Worm (Caenorhabditis elegans): ENCODE measurements around the gene ZK666.4.

The ZK666.4 gene

DNA sequence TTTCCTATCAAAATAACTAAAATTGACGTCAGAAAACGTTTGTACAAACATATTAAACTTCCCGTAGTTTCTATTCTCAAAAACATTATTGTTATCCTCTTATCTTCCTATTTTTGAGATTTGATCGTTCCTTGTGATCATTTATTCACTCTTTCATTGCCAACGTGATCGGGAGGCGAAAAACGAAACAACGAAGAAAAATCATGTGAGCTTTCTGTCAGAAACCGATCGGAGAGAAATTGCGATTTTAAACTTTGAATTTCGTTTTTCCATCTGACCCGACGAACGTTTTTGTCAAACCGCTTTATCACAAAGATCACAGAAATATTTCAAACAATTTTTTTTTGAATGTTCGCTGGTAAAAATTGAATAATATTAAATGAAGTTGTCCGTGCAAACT is 30.8 kb upstream of the ZK666.4 start (continued):
- no peak for TF ChIP-seq C04F5.9 (tag; optimal IDR thresholded peaks at IDR 0.05)
- TF ChIP-seq aha-1 (tag; optimal IDR thresholded peaks at IDR 0.05) = no peak
- TF ChIP-seq ama-1 (optimal IDR thresholded peaks at IDR 0.05) = no peak
- TF ChIP-seq sup-37 (GFP tag; optimal IDR thresholded peaks at IDR 0.05) = no peak
- TF ChIP-seq egl-13 (tag; optimal IDR thresholded peaks at IDR 0.05) = no peak
- no peak for TF ChIP-seq mab-9 (GFP tag; IDR thresholded peaks at IDR 0.05)
- TF ChIP-seq lsy-2 (tag; optimal IDR thresholded peaks at IDR 0.05) = peak; percentile 12 to 44
- no peak for TF ChIP-seq jun-1 (tag; optimal IDR thresholded peaks at IDR 0.05)
- TF ChIP-seq F16B12.6 (tag; optimal IDR thresholded peaks at IDR 0.05) = no peak
- peak; percentile 57 for TF ChIP-seq mep-1 (tag; optimal IDR thresholded peaks at IDR 0.05)
- no peak for TF ChIP-seq isw-1 (GFP tag; IDR thresholded peaks at IDR 0.05)
- TF ChIP-seq ceh-82 (tag; optimal IDR thresholded peaks at IDR 0.05) = no peak
- no peak for TF ChIP-seq efl-1 (optimal IDR thresholded peaks at IDR 0.05)
- TF ChIP-seq efl-1 (GFP tag; optimal IDR thresholded peaks at IDR 0.05 in 1 of 2) = peak in 1 of 2 experiments; percentile 50
- TF ChIP-seq zip-4 (GFP tag; optimal IDR thresholded peaks at IDR 0.05) = no peak
- peak in 2 of 3 experiments; percentile 6 to 42 for TF ChIP-seq dpl-1 (GFP tag; optimal IDR thresholded peaks at IDR 0.05)
- TF ChIP-seq mdl-1 (tag; optimal IDR thresholded peaks at IDR 0.05) = peak in 1 of 2 experiments; percentile 80
- TF ChIP-seq nhr-12 (tag; optimal IDR thresholded peaks at IDR 0.05) = no peak
- no peak for TF ChIP-seq irx-1 (tag; optimal IDR thresholded peaks at IDR 0.05)
- no peak for TF ChIP-seq lin-15B (tag; optimal IDR thresholded peaks at IDR 0.05)
- TF ChIP-seq nhr-20 (tag; optimal IDR thresholded peaks at IDR 0.05) = peak; percentile 88
- peak in 2 of 6 experiments; percentile 31 to 87 for TF ChIP-seq elt-3 (tag; optimal IDR thresholded peaks at IDR 0.05)
- no peak for TF ChIP-seq aly-2 (tag; optimal IDR thresholded peaks at IDR 0.05)
- peak; percentile 51 for TF ChIP-seq rnt-1 (tag; optimal IDR thresholded peaks at IDR 0.05)
- no peak for TF ChIP-seq tlp-1 (tag; optimal IDR thresholded peaks at IDR 0.05)
- TF ChIP-seq nhr-76 (tag; optimal IDR thresholded peaks at IDR 0.05) = no peak
- no peak for TF ChIP-seq ceh-88 (GFP tag; IDR thresholded peaks at IDR 0.05)
- no peak for TF ChIP-seq ets-5 (GFP tag; IDR thresholded peaks at IDR 0.05)
- TF ChIP-seq sptf-1 (tag; optimal IDR thresholded peaks at IDR 0.05) = no peak
- TF ChIP-seq grh-1 (GFP tag; IDR thresholded peaks at IDR 0.05) = no peak
- TF ChIP-seq tbx-2 (tag; optimal IDR thresholded peaks at IDR 0.05) = peak; percentile 56
- TF ChIP-seq lin-13 (GFP tag; optimal IDR thresholded peaks at IDR 0.05) = peak; percentile 8

DNA sequence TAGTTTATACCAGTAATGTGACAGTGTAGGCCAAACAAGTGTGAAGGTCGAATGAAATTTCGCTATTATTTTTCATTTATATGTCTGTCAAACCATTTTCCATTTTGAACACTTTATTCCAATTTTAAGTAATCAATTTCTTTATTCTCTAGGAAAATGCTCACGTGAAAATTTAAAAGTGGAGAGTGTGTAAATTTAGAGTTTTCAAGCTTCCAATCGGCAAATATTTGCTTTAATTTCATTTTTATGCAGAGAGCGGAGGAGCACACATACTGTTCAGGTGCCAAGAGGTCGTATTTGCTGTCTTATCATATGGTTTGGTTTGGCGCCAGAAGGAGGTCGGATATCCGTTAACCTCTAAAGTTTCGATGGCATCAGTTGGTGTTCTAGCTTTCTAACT is 30.2 kb upstream of the ZK666.4 start:
- peak; percentile 52 for TF ChIP-seq rnt-1 (tag; optimal IDR thresholded peaks at IDR 0.05)
- peak in 1 of 3 experiments; percentile 20 for TF ChIP-seq dpl-1 (GFP tag; optimal IDR thresholded peaks at IDR 0.05)
- TF ChIP-seq zag-1 (tag; optimal IDR thresholded peaks at IDR 0.05) = no peak

DNA sequence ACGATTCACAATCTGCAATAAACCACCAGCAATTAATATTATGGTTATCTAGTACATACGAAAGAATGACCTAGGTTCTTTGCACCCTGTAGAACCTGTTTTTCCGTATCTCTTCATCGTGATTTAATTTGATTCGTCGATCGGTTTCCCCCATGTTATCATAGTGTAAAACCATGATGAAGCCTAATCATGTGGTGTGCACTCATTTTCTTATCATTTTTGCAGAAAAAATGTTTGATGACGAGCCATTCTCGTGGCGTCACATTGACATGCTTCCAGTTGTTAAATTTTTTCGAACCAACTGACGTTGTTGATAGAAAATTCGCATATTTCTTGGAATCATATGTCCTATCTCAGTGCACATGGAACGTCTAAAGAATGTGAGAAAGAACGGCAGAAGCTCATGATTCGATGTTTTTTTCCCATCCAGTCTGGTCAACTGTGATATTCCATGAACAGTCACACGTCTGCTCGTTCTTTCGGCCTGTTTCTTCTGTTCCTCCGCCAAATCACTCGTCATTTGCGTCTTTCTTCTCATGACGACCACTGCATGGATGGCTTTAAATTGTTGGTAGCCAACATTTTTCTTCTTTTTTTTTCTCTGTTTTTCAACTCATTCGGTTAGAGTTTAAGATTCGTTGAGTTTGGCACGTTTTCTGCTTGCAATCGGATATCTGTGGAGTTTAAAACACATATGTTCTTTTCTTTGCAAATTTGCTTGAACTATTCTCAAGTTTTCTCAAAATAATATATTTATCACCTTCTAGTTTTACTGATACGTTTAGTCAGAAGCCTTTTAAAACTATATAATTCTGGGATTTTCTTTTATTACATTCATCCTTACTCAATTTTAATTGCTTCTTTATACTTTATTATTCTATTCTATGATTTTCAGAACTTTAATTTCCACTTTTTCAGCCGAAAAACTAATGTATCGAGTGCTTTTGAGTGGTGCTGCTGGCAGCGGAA is 29.4 kb upstream of the ZK666.4 start, which contains the start of gene ZK673.2:
Gene ZK673.2 (plus strand): TSS at position 919 of the 969 bp plus-strand sequence.
- TF ChIP-seq nhr-84 (tag; optimal IDR thresholded peaks at IDR 0.05) (no peak), C04F5.9 (tag; optimal IDR thresholded peaks at IDR 0.05) (no peak), lin-14 (GFP tag; optimal IDR thresholded peaks at IDR 0.05) (peak; percentile 64), unc-130 (tag; optimal IDR thresholded peaks at IDR 0.05) (no peak), nhr-12 (tag; optimal IDR thresholded peaks at IDR 0.05) (no peak), mab-9 (GFP tag; IDR thresholded peaks at IDR 0.05) (no peak), skn-1 (tag; optimal IDR thresholded peaks at IDR 0.05) (no peak), Y116A8C.19 (tag; optimal IDR thresholded peaks at IDR 0.05; ENCODE audit: borderline replicate concordance) (no peak), egl-13 (tag; optimal IDR thresholded peaks at IDR 0.05) (no peak), mef-2 (tag; optimal IDR thresholded peaks at IDR 0.05) (no peak), nhr-76 (tag; optimal IDR thresholded peaks at IDR 0.05) (no peak), nhr-20 (tag; optimal IDR thresholded peaks at IDR 0.05) (peak; percentile 67), ceh-8 (GFP tag; optimal IDR thresholded peaks at IDR 0.05) (no peak), ceh-90 (tag; optimal IDR thresholded peaks at IDR 0.05) (no peak), pag-3 (tag; optimal IDR thresholded peaks at IDR 0.05; ENCODE audit: borderline replicate concordance, insufficient read depth) (no peak), ceh-88 (GFP tag; IDR thresholded peaks at IDR 0.05) (no peak; the same call in 1 of the 2 replicates), grh-1 (GFP tag; IDR thresholded peaks at IDR 0.05) (peak; percentile 72), lin-35 (GFP tag; optimal IDR thresholded peaks at IDR 0.05) (peak in 1 of 2 experiments; percentile 51), vab-15 (tag; optimal IDR thresholded peaks at IDR 0.05) (peak; percentile 1), dsc-1 (tag; optimal IDR thresholded peaks at IDR 0.05) (no peak), xbp-1 (tag; optimal IDR thresholded peaks at IDR 0.05) (no peak), hlh-17 (GFP tag; optimal IDR thresholded peaks at IDR 0.05; ENCODE audit: borderline replicate concordance) (no peak), efl-3 (GFP tag; optimal IDR thresholded peaks at IDR 0.05) (no peak), lin-13 (GFP tag; optimal IDR thresholded peaks at IDR 0.05) (peak; percentile 21)
